Worm (Caenorhabditis elegans): Measurements from ENCODE around the gene nhr-255.

DNA sequence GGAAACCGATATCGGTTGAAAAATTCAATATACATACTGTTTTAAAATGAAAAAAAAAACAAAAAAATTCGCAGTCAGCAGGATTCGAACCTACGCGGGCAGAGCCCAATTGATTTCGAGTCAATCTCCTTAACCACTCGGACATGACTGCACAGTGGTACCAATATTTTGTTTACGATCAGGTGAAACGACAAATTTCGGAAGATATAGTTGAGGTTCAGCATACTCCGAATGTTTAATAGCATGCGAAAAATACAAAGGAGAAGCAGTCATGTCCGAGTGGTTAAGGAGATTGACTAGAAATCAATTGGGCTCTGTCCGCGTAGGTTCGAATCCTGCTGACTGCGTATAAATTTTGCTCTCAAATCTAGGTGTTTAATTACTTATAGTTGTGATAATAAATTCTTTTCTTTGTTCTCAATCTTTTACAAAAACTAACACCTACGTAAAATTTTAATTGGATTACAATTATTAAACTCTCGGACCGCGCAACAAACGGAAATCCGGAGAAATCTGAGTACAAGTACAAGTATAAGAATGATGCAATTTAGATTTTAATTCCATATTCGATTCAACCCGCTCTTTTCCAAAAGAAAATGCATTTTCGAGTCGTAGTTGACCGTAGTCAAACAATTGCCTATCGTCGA, 31.0 kb downstream of the nhr-255 start, which contains the start of gene Y7A5A.13:
- TF ChIP-seq pag-3 (tag; optimal IDR thresholded peaks at IDR 0.05; ENCODE audit: borderline replicate concordance, insufficient read depth) (no peak), lir-3 (tag; optimal IDR thresholded peaks at IDR 0.05; ENCODE audit: poor library complexity) (no peak), ztf-11 (tag; optimal IDR thresholded peaks at IDR 0.05) (no peak), snpc-4 (tag; optimal IDR thresholded peaks at IDR 0.05) (no peak), nhr-85 (tag) (no peak), lsy-2 (tag; optimal IDR thresholded peaks at IDR 0.05) (no peak), elt-3 (tag; optimal IDR thresholded peaks at IDR 0.05) (no peak), nhr-11 (tag; optimal IDR thresholded peaks at IDR 0.05) (no peak), ztf-4 (tag; optimal IDR thresholded peaks at IDR 0.05) (no peak), jun-1 (tag; optimal IDR thresholded peaks at IDR 0.05) (no peak)

Data from whole organism, L1 larva.